Worm (Caenorhabditis elegans): ENCODE data around the gene cyp-29A3.

cyp-29A3 gene

DNA sequence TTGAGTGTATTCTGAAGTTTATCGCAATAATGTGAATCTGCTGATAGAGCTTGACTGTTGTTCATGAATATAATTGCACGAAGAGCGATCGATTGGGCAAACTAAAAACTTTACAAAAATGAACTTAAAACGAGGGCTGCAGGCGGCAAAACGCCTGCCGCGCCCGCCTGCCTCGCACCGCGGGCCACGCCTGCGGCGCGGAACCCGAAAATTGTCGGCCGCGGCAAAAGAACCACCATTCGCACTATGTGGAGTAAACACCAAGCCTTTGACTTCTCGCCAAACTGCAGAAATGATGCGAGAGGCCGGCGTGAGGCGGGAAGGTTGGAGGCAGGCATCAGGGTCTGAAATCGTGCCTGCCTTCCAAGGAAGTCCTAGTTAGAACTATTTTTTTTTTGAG lies 4.8 kb downstream of the cyp-29A3 start:
- TF ChIP-seq unc-62 (GFP tag; optimal IDR thresholded peaks at IDR 0.05), result no peak

DNA sequence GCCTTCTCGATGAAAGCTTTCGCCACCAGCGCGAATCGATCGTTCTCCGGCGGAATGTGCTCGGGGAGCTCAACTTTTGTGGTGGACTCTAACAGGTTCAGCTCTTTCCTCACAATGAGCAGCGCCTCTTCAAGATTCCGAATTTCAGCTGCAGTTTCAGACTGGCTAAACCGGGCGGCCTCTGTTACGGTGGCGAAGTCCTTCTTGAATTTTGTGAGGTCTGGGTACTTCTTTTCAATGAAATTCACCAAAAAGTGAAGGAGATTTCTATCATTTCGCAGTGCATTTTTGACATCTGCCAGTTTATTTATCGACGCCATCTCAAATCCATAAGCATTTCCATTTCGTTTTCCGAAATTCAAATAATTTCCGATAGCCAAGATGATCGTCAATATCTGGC lies 7.5 kb downstream of the cyp-29A3 start:
- no peak for TF ChIP-seq unc-62 (GFP tag; optimal IDR thresholded peaks at IDR 0.05)

DNA sequence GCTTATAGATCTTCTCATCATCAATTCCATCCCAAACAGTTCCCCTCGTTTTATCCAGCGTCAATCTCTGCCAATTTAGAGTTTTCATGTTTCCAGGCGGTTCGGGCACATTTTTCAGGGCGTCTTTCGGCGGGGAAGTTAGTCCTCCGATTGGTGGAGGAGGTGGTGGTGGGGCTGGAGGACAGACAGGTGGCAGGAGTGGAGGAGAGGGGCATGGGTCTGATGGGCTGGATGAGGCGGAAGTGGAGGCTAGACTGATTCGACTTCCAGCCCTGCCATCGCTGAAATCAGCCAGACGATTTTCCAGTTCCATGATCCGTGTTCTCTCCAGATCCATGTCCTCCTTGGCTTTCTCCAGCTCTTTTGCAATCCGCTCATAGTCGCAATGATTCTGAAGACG lies 9.1 kb downstream of the cyp-29A3 start:
- no peak for TF ChIP-seq unc-62 (GFP tag; optimal IDR thresholded peaks at IDR 0.05)

DNA sequence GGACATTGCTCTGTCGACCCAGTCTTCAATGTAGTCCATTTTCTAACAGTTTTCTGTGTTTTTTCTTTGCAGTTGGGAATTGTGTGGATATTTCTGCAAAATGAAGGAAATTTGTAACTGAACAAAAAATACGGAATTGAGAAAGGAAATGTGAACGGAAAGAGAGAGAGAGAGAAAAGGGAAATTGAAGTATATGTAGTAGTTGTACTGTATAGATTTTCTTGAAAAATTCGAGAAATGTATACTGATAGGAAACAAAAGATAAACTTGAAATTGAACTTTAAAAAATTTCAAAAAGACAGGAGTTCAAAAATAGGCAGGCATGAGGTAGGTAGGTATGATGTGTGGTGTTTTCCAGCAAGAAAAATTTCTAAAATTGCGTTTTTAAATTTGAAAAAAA lies 24.7 kb downstream of the cyp-29A3 start, which contains the start of gene daam-1:
TSS of gene daam-1 (minus strand) at position 101 of the 400 bp plus-strand sequence.
- TF ChIP-seq unc-62 (GFP tag; optimal IDR thresholded peaks at IDR 0.05), result no peak

DNA sequence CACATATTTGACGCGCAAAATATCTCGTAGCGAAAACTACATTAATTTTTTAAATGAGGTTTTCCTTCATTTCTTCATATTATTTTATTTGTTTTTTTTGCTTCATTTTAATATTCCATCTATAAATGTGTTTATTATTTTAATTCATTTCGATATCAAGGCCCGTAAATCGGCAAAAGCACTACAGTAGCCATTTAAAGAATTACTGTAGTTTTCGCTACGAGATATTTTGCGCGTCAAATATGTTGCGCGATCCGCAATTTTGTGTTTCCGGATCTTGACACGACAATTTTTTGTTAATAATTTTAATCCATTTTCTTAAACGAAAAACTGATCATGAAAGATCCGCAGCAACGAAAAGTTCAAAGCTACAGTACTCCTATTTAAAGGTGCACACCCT lies 43.1 kb downstream of the cyp-29A3 start:
- TF ChIP-seq unc-62 (GFP tag; optimal IDR thresholded peaks at IDR 0.05), result no peak

DNA sequence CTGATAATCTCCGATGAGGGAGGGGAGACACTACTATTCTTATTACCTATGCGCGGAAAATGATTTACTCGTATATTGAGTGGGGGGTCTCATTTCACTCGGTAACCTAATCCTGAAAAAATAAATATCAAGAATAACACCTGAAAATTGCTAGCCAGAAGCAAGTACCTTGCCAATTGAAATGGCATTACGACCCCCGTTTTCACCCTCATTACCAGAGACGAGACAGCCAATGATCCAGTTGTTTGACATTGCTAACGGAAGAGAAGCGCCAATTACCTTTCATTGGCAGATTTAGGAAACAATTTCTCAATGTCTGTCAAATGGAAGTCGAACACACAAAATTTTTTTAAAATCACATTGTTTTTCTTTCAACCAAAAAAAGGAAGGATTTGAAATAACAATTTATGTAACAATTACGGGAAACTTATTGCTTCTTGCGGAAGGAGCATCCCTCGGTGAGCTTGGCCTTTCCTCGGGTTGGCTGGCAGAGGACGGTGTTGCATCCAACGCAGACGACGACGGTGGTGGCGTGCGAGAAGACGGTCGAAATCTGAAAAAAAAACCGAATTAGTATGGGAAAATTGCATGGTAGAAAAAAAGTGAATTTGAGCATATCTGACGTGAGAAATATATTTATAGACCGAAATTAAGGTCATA lies 44.1 kb downstream of the cyp-29A3 start:
- no peak for TF ChIP-seq unc-62 (GFP tag; optimal IDR thresholded peaks at IDR 0.05)

DNA sequence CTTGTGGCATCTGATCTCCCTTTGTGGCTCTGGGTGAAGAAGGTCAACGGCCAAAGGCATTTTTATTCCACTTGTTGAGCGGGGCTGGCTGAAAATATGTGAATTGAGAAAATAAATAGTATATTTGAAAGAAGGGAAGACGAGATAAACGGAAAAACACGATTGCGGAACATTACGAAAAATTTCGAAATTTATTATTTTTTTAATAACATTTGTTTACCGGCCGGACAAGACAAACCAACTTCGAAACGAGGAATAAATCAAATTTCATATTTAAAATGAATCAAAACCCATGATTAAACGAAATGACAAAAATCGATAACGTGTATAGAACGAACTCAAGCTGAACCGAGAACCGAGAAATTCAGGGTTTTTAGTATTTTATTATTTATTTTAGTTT lies 44.9 kb downstream of the cyp-29A3 start, which contains the start of gene rps-27:
TSS of gene rps-27 (minus strand) at position 101 of the 400 bp plus-strand sequence.
- no peak for TF ChIP-seq unc-62 (GFP tag; optimal IDR thresholded peaks at IDR 0.05)

DNA sequence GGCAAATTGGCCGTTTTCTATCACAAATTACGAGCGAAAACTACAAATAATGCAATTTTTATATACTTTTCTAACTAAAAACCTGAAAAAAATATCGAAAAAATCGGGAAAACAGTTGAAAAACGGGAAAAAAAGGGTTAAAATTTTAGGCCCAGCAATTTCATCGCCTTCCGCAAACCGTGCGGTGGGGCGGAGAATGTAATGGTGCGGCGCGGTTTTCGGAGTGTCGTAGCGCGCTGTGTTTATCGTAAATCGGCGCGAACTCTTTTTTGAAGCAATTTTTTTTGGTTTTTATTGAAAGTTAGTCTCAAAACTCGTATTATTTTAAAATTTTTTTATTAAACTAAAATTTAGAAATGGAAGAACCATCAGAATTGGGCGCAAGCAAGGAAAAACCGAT lies 45.4 kb downstream of the cyp-29A3 start, which contains the start of gene picd-1:
TSS of gene picd-1 (plus strand) at position 352 of the 400 bp plus-strand sequence.
- TF ChIP-seq unc-62 (GFP tag; optimal IDR thresholded peaks at IDR 0.05), result no peak

All from whole organism, dauer.